Worm (Caenorhabditis elegans): Measurements from ENCODE around the gene pudl-1.

Gene pudl-1

ce11 chrIV:2825460-2826103 lies 7.1 kb upstream of the pudl-1 start:
- TF ChIP-seq nhr-12 (tag; optimal IDR thresholded peaks at IDR 0.05): no peak
- TF ChIP-seq ceh-83 (GFP tag; optimal IDR thresholded peaks at IDR 0.05): peak; percentile 3
- no peak for TF ChIP-seq ceh-39 (tag; optimal IDR thresholded peaks at IDR 0.05)

- no peak for TF ChIP-seq unc-62 (GFP tag; optimal IDR thresholded peaks at IDR 0.05)
- TF ChIP-seq unc-39 (tag; optimal IDR thresholded peaks at IDR 0.05): no peak
- no peak for TF ChIP-seq drap-1 (GFP tag; optimal IDR thresholded peaks at IDR 0.05)
- no peak for TF ChIP-seq nhr-12 (tag; optimal IDR thresholded peaks at IDR 0.05)
- TF ChIP-seq ceh-39 (tag; optimal IDR thresholded peaks at IDR 0.05): no peak
- TF ChIP-seq mep-1 (tag; optimal IDR thresholded peaks at IDR 0.05): no peak
- TF ChIP-seq sptf-1 (tag; optimal IDR thresholded peaks at IDR 0.05): no peak
These were observed 6.4 kb upstream of the pudl-1 start for ce11 chrIV:2826335-2826734.

- TF ChIP-seq hlh-1 (tag; optimal IDR thresholded peaks at IDR 0.05) (no peak), nhr-12 (tag; optimal IDR thresholded peaks at IDR 0.05) (no peak), ceh-43 (GFP tag; optimal IDR thresholded peaks at IDR 0.05) (no peak), zip-8 (tag; optimal IDR thresholded peaks at IDR 0.05) (no peak), sptf-1 (tag; optimal IDR thresholded peaks at IDR 0.05) (no peak), bed-3 (GFP tag; optimal IDR thresholded peaks at IDR 0.05) (no peak), nhr-76 (tag; optimal IDR thresholded peaks at IDR 0.05) (no peak), M03D4.4 (tag; optimal IDR thresholded peaks at IDR 0.05) (no peak), mls-2 (tag; optimal IDR thresholded peaks at IDR 0.05) (no peak), tbx-8 (GFP tag; optimal IDR thresholded peaks at IDR 0.05) (no peak), lsy-2 (tag; optimal IDR thresholded peaks at IDR 0.05) (no peak), lin-13 (tag; optimal IDR thresholded peaks at IDR 0.05) (no peak), ztf-11 (tag; optimal IDR thresholded peaks at IDR 0.05) (no peak), ces-1 (GFP tag; optimal IDR thresholded peaks at IDR 0.05) (no peak)
These were observed 1.8 kb downstream of the pudl-1 start, which contains the start of gene pudl-2 for ce11 chrIV:2834516-2834915. TSS of gene pudl-2 (plus strand) at chrIV:2834816.

- no peak for TF ChIP-seq flh-1 (GFP tag; optimal IDR thresholded peaks at IDR 0.05)
- TF ChIP-seq unc-39 (tag; optimal IDR thresholded peaks at IDR 0.05): no peak
- no peak for TF ChIP-seq elt-3 (tag; optimal IDR thresholded peaks at IDR 0.05)
- TF ChIP-seq zip-8 (tag; optimal IDR thresholded peaks at IDR 0.05): no peak
- no peak for TF ChIP-seq ces-1 (GFP tag; optimal IDR thresholded peaks at IDR 0.05)
- no peak for TF ChIP-seq cnd-1 (tag; optimal IDR thresholded peaks at IDR 0.05)
- no peak for TF ChIP-seq bed-3 (GFP tag; optimal IDR thresholded peaks at IDR 0.05)
- no peak for TF ChIP-seq hlh-1 (tag; optimal IDR thresholded peaks at IDR 0.05)
- no peak for TF ChIP-seq M03D4.4 (tag; optimal IDR thresholded peaks at IDR 0.05)
- TF ChIP-seq ceh-83 (GFP tag; optimal IDR thresholded peaks at IDR 0.05): no peak
- TF ChIP-seq nhr-12 (tag; optimal IDR thresholded peaks at IDR 0.05): no peak
- TF ChIP-seq ceh-39 (tag; optimal IDR thresholded peaks at IDR 0.05): no peak
- TF ChIP-seq sptf-1 (tag; optimal IDR thresholded peaks at IDR 0.05): no peak
- no peak for TF ChIP-seq snpc-4 (tag; optimal IDR thresholded peaks at IDR 0.05)
- TF ChIP-seq ceh-43 (GFP tag; optimal IDR thresholded peaks at IDR 0.05): no peak
- TF ChIP-seq lsy-2 (tag; optimal IDR thresholded peaks at IDR 0.05): no peak
- TF ChIP-seq ham-2 (GFP tag; optimal IDR thresholded peaks at IDR 0.05): no peak
- TF ChIP-seq mep-1 (tag; optimal IDR thresholded peaks at IDR 0.05): no peak
- TF ChIP-seq lin-13 (tag; optimal IDR thresholded peaks at IDR 0.05): no peak
- no peak for TF ChIP-seq unc-62 (GFP tag; optimal IDR thresholded peaks at IDR 0.05)
These were observed 2.7 kb downstream of the pudl-1 start, which contains the start of gene clec-82 for ce11 chrIV:2835364-2835763. TSS of gene clec-82 (plus strand) at chrIV:2835664.

ce11 chrIV:2838308-2838707 lies 5.6 kb downstream of the pudl-1 start, which contains the start of gene Y54G2A.7:
TSS of gene Y54G2A.7 (plus strand) at chrIV:2838608.
- TF ChIP-seq unc-62 (GFP tag; optimal IDR thresholded peaks at IDR 0.05) (no peak), unc-120 (tag; optimal IDR thresholded peaks at IDR 0.05; ENCODE audit: poor library complexity, severe bottlenecking) (no peak), mep-1 (tag; optimal IDR thresholded peaks at IDR 0.05) (no peak), nhr-28 (tag; optimal IDR thresholded peaks at IDR 0.05) (no peak), ceh-39 (tag; optimal IDR thresholded peaks at IDR 0.05) (no peak), unc-39 (tag; optimal IDR thresholded peaks at IDR 0.05) (no peak), lsy-2 (tag; optimal IDR thresholded peaks at IDR 0.05) (no peak), ztf-11 (tag; optimal IDR thresholded peaks at IDR 0.05) (no peak)

ce11 chrIV:2841260-2841659 lies 8.6 kb downstream of the pudl-1 start, which contains the start of gene clec-83:
TSS of gene clec-83 (minus strand) at chrIV:2841472.
- TF ChIP-seq nhr-2 (tag; optimal IDR thresholded peaks at IDR 0.05) (no peak), mab-5 (tag; optimal IDR thresholded peaks at IDR 0.05) (no peak), lsy-2 (tag; optimal IDR thresholded peaks at IDR 0.05) (no peak), blmp-1 (tag; optimal IDR thresholded peaks at IDR 0.05) (no peak)

All from whole organism, mixed stage, embryonic.